Fruit fly (Drosophila melanogaster): ENCODE results near the gene CG17028.

dm6 chr3L:15952909-15953308 is 25.4 kb upstream of the CG17028 start:
- TF ChIP-seq toe (GFP tag; optimal IDR thresholded peaks at IDR 0.05), result no peak
- no peak for TF ChIP-seq CG7101 (tag; optimal IDR thresholded peaks at IDR 0.05)
- TF ChIP-seq cnc (optimal IDR thresholded peaks at IDR 0.05), result no peak
- no peak for TF ChIP-seq CG7045 (GFP tag; optimal IDR thresholded peaks at IDR 0.05)
- TF ChIP-seq tj (GFP tag; optimal IDR thresholded peaks at IDR 0.05), result no peak
- no peak for TF ChIP-seq cic (GFP tag; optimal IDR thresholded peaks at IDR 0.05)
- no peak for TF ChIP-seq CG11617 (GFP tag; optimal IDR thresholded peaks at IDR 0.05)
- no peak for TF ChIP-seq Crg-1 (GFP tag; optimal IDR thresholded peaks at IDR 0.05)
- TF ChIP-seq CG5204 (GFP tag; optimal IDR thresholded peaks at IDR 0.05), result no peak
- no peak for TF ChIP-seq kay (GFP tag; ENCODE audit: borderline replicate concordance)
- TF ChIP-seq Clk (GFP tag; optimal IDR thresholded peaks at IDR 0.05), result no peak
- no peak for TF ChIP-seq CG33017 (tag; optimal IDR thresholded peaks at IDR 0.05)
- no peak for TF ChIP-seq ovo (GFP tag; optimal IDR thresholded peaks at IDR 0.05)

Measured in whole organism, adult.